Worm (Caenorhabditis elegans): ENCODE measurements around the gene srab-9.

srab-9 gene

DNA sequence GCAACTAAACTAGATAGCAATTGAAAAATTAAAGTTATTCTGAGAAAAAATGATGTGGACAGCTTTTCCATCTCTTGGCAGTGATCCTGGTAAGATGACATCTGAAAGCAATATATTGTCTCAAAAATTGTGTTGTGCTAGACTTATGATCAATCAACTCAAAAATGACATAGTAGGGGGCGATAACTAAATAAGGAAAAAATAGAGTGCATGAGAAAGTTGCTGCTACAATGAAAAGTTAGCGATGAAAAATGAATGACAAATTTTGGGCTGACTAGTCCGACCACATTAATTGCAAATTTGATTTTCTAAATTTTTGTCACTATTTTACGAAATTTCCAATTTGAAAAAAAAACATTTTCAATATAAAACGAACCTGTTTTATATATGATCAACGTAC is at the start of gene srab-9:
Gene srab-9, minus strand, starts transcription at position 101 of the 400 bp plus-strand sequence.
- TF ChIP-seq unc-86 (tag; optimal IDR thresholded peaks at IDR 0.05), result no peak
- TF ChIP-seq pha-4 (tag; optimal IDR thresholded peaks at IDR 0.05), result no peak

- no peak for TF ChIP-seq eyg-1 (tag; optimal IDR thresholded peaks at IDR 0.05)
- no peak for TF ChIP-seq hlh-8 (tag; optimal IDR thresholded peaks at IDR 0.05)
- TF ChIP-seq ceh-34 (tag; optimal IDR thresholded peaks at IDR 0.05), result no peak
- TF ChIP-seq ceh-14 (tag; optimal IDR thresholded peaks at IDR 0.05), result no peak
- TF ChIP-seq lim-6 (tag; optimal IDR thresholded peaks at IDR 0.05), result no peak
- TF ChIP-seq ceh-22 (tag; optimal IDR thresholded peaks at IDR 0.05), result no peak
- TF ChIP-seq pag-3 (tag; optimal IDR thresholded peaks at IDR 0.05; ENCODE audit: borderline replicate concordance), result no peak
Observed at ce11 chrV:3188043-3188442, 47.0 kb upstream of the srab-9 start, which contains the start of gene lag-2. TSS of gene lag-2 (plus strand) at chrV:3188343.

DNA sequence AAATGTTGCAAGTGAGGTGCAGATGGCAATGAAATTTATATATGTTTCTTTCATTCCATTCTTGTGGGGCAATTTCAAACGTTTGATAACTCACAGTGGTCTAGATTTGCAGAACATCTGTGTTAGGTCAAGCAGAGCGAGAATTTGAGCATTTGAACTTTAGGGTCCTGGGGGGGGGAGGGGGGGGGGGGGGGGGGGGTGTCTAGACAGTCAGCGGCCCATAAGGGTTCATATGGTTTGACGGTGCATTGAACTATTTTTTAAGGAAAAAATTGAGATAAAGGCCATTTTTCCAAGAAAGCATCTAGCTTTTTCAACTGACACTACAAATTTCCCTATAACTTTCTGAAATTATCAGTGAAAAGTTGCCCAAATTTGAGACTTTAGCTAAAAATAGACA is 44.8 kb upstream of the srab-9 start:
- TF ChIP-seq ama-1 (optimal IDR thresholded peaks at IDR 0.05) (no peak), pax-1 (tag; optimal IDR thresholded peaks at IDR 0.05) (no peak), C38D4.7 (GFP tag; optimal IDR thresholded peaks at IDR 0.05) (no peak), unc-55 (GFP tag; optimal IDR thresholded peaks at IDR 0.05) (no peak), madf-2 (tag; optimal IDR thresholded peaks at IDR 0.05) (no peak), nhr-11 (tag; optimal IDR thresholded peaks at IDR 0.05) (no peak), npax-4 (tag; optimal IDR thresholded peaks at IDR 0.05) (no peak), fkh-6 (tag; optimal IDR thresholded peaks at IDR 0.05) (no peak), T23F11.4 (GFP tag; optimal IDR thresholded peaks at IDR 0.05) (no peak), ceh-2 (tag; optimal IDR thresholded peaks at IDR 0.05) (no peak), fkh-10 (GFP tag; optimal IDR thresholded peaks at IDR 0.05) (no peak), hlh-8 (tag; optimal IDR thresholded peaks at IDR 0.05) (no peak)

ce11 chrV:3176161-3176560 is 35.1 kb upstream of the srab-9 start, which contains the start of gene srab-8:
TSS of gene srab-8 (plus strand) at chrV:3176461.
- TF ChIP-seq ceh-19 (GFP tag; optimal IDR thresholded peaks at IDR 0.05) (no peak), odd-2 (tag; optimal IDR thresholded peaks at IDR 0.05) (no peak), mec-3 (tag; optimal IDR thresholded peaks at IDR 0.05; ENCODE audit: borderline replicate concordance) (no peak), ceh-22 (tag; optimal IDR thresholded peaks at IDR 0.05) (no peak), unc-86 (tag; optimal IDR thresholded peaks at IDR 0.05) (no peak), C08G9.2 (tag; optimal IDR thresholded peaks at IDR 0.05) (no peak), ceh-31 (tag; optimal IDR thresholded peaks at IDR 0.05) (no peak), ceh-30 (tag; optimal IDR thresholded peaks at IDR 0.05) (no peak)

ce11 chrV:3171625-3172024 is 30.5 kb upstream of the srab-9 start:
- TF ChIP-seq ets-4 (tag; optimal IDR thresholded peaks at IDR 0.05) (no peak), unc-3 (GFP tag; conservative IDR thresholded peaks at IDR 0.05) (no peak), unc-3 (tag; optimal IDR thresholded peaks at IDR 0.05) (no peak), F13H6.1 (tag; optimal IDR thresholded peaks at IDR 0.05) (no peak), pha-2 (tag; optimal IDR thresholded peaks at IDR 0.05) (no peak), pros-1 (tag; optimal IDR thresholded peaks at IDR 0.05) (no peak), hlh-30 (tag; optimal IDR thresholded peaks at IDR 0.05; ENCODE audit: insufficient read depth) (no peak)

ce11 chrV:3169838-3170237 is 28.7 kb upstream of the srab-9 start, which contains the start of gene srbc-6:
TSS of gene srbc-6 (plus strand) at chrV:3170138.
- TF ChIP-seq nfya-1 (tag; optimal IDR thresholded peaks at IDR 0.05) (no peak), pax-1 (tag; optimal IDR thresholded peaks at IDR 0.05) (no peak), unc-42 (tag; optimal IDR thresholded peaks at IDR 0.05) (no peak), ceh-2 (tag; optimal IDR thresholded peaks at IDR 0.05) (no peak), dmd-4 (tag; optimal IDR thresholded peaks at IDR 0.05; ENCODE audit: borderline replicate concordance) (no peak), syd-9 (tag; optimal IDR thresholded peaks at IDR 0.05) (no peak), unc-86 (tag; optimal IDR thresholded peaks at IDR 0.05) (no peak), hlh-30 (tag; optimal IDR thresholded peaks at IDR 0.05; ENCODE audit: insufficient read depth) (no peak), npax-4 (tag; optimal IDR thresholded peaks at IDR 0.05) (no peak), madf-2 (tag; optimal IDR thresholded peaks at IDR 0.05) (no peak), pros-1 (tag; optimal IDR thresholded peaks at IDR 0.05) (no peak), hlh-8 (tag; optimal IDR thresholded peaks at IDR 0.05) (no peak), ceh-24 (tag; optimal IDR thresholded peaks at IDR 0.05) (no peak)
